Worm (Caenorhabditis elegans) whole organism, L4 larva: ENCODE data around the gene txt-2.

Experiments used
- F10B5.3 ChIP-seq: sonication (generic microtip); optimal IDR thresholded peaks from 2 replicates; lab custom pipeline; 2016; ENCODE audit warnings: mild to moderate bottlenecking, missing genetic modification characterization, missing compliant biosample characterization
- R02D3.7 ChIP-seq: fragments of 150-350 bp; sonication (generic microtip); optimal IDR thresholded peaks from 3 replicates; lab custom pipeline; 2014; ENCODE audit warnings: missing biosample characterization, missing genetic modification characterization
- ZK337.2 ChIP-seq: fragments of 200-800 bp; sonication (Bioruptor generic); IDR thresholded peaks from 2 replicates; pipeline ENCODE4 v1.3.6; 2022; ENCODE audit warnings: missing genetic modification reagents, missing genetic modification characterization, missing compliant biosample characterization
- ZK546.5 ChIP-seq, 2 experiments: sonication (generic microtip); optimal IDR thresholded peaks; 2 replicates each; lab custom pipeline; 2017; ENCODE audit warnings: missing biosample characterization in 2 of 2, missing genetic modification characterization in 2 of 2
- aly-2 ChIP-seq: sonication (generic microtip); optimal IDR thresholded peaks from 2 replicates; lab custom pipeline; 2018; ENCODE audit warnings: missing biosample characterization, missing genetic modification characterization
- ama-1 ChIP-seq: fragments of 150-350 bp; optimal IDR thresholded peaks from 2 replicates; lab custom pipeline; 2014; ENCODE audit warnings: inconsistent platforms, mixed read lengths
- ceh-20 ChIP-seq: fragments of 200-800 bp; sonication (Bioruptor generic); IDR thresholded peaks from 2 replicates; pipeline ENCODE4 v1.3.6; 2022; ENCODE audit warnings: missing genetic modification reagents, missing genetic modification characterization, missing compliant biosample characterization
- ceh-32 ChIP-seq: sonication (generic microtip); optimal IDR thresholded peaks from 2 replicates; lab custom pipeline; 2016; ENCODE audit warnings: mild to moderate bottlenecking, missing genetic modification characterization, missing compliant biosample characterization; ENCODE audit not compliant: poor library complexity
- daf-12 ChIP-seq: fragments of 150-350 bp; optimal IDR thresholded peaks from 2 replicates; lab custom pipeline; 2014; ENCODE audit warnings: missing biosample characterization, missing genetic modification reagents, missing genetic modification characterization
- daf-8 ChIP-seq: fragments of 200-800 bp; sonication (Bioruptor generic); IDR thresholded peaks from 2 replicates; pipeline ENCODE4 v1.3.6; 2022; ENCODE audit warnings: missing genetic modification characterization, missing compliant biosample characterization
- dmd-8 ChIP-seq: fragments of 200-800 bp; sonication (Bioruptor generic); IDR thresholded peaks from 2 replicates; pipeline ENCODE4 v1.3.6; 2022; ENCODE audit warnings: missing genetic modification characterization, missing compliant biosample characterization
- egl-27 ChIP-seq: sonication (generic microtip); optimal IDR thresholded peaks from 3 replicates; lab custom pipeline; 2017; ENCODE audit warnings: missing biosample characterization, missing genetic modification reagents, missing genetic modification characterization
- egl-43 ChIP-seq: fragments of 200-800 bp; sonication (Bioruptor generic); IDR thresholded peaks from 2 replicates; pipeline ENCODE4 v1.3.6; 2022; ENCODE audit warnings: missing genetic modification reagents, missing genetic modification characterization, missing compliant biosample characterization
- hif-1 ChIP-seq, 2 experiments: sonication (generic microtip); optimal IDR thresholded peaks; 2 replicates each; lab custom pipeline; 2016 to 2017; ENCODE audit warnings: missing compliant biosample characterization in 2 of 2, missing genetic modification characterization in 2 of 2, missing genetic modification reagents in 2 of 2, missing genotype in 2 of 2, mild to moderate bottlenecking in 1 of 2
- hlh-11 ChIP-seq: fragments of 200-800 bp; sonication (Bioruptor generic); optimal IDR thresholded peaks from 2 replicates; lab custom pipeline; 2018; ENCODE audit warnings: mild to moderate bottlenecking, missing genetic modification characterization, missing compliant biosample characterization
- hmg-1.1 ChIP-seq: fragments of 200-800 bp; sonication (Bioruptor generic); IDR thresholded peaks from 2 replicates; pipeline ENCODE4 v1.3.6; 2022; ENCODE audit warnings: missing genetic modification reagents, missing genetic modification characterization, missing compliant biosample characterization
- jun-1 ChIP-seq: fragments of 150-350 bp; optimal IDR thresholded peaks from 2 replicates; lab custom pipeline; 2014; ENCODE audit warnings: missing biosample characterization, missing genetic modification reagents, missing genetic modification characterization
- lin-1 ChIP-seq: fragments of 200-800 bp; sonication (Bioruptor generic); IDR thresholded peaks from 2 replicates; pipeline ENCODE4 v1.3.6; 2022; ENCODE audit warnings: missing genetic modification reagents, missing genetic modification characterization, missing compliant biosample characterization
- lir-3 ChIP-seq: sonication (generic microtip); optimal IDR thresholded peaks from 2 replicates; lab custom pipeline; 2016; ENCODE audit warnings: mild to moderate bottlenecking, missing genetic modification characterization, missing compliant biosample characterization
- lsy-2 ChIP-seq, 2 experiments: fragments of 150-350 bp in 1 of 2; sonication (generic microtip) in 1 of 2; optimal IDR thresholded peaks; 2 replicates each; lab custom pipeline; 2014 to 2017; ENCODE audit warnings: missing biosample characterization in 2 of 2, missing genetic modification characterization in 2 of 2
- madf-9 ChIP-seq: fragments of 200-800 bp; sonication (Bioruptor generic); conservative IDR thresholded peaks from 2 replicates; pipeline ENCODE4 v1.3.6; 2022; ENCODE audit warnings: missing genetic modification reagents, missing genetic modification characterization, missing compliant biosample characterization
- mep-1 ChIP-seq: fragments of 150-350 bp; sonication (generic microtip); optimal IDR thresholded peaks from 3 replicates; lab custom pipeline; 2014; ENCODE audit warnings: missing biosample characterization, missing genetic modification characterization
- mxl-3 ChIP-seq: fragments of 200-800 bp; sonication (Bioruptor generic); optimal IDR thresholded peaks from 2 replicates; lab custom pipeline; 2018; ENCODE audit warnings: mild to moderate bottlenecking, missing genetic modification characterization, missing compliant biosample characterization
- nhr-102 ChIP-seq: sonication (generic microtip); optimal IDR thresholded peaks from 2 replicates; lab custom pipeline; 2016; ENCODE audit warnings: mild to moderate bottlenecking, missing genetic modification characterization, moderate library complexity, missing compliant biosample characterization
- nhr-11 ChIP-seq: fragments of 150-350 bp; optimal IDR thresholded peaks from 2 replicates; lab custom pipeline; 2014; ENCODE audit warnings: missing biosample characterization, missing genetic modification characterization
- nhr-111 ChIP-seq: fragments of 200-800 bp; sonication (Bioruptor generic); optimal IDR thresholded peaks from 2 replicates; lab custom pipeline; 2018; ENCODE audit warnings: mild to moderate bottlenecking, missing genetic modification characterization, missing compliant biosample characterization
- nhr-237 ChIP-seq: sonication (generic microtip); optimal IDR thresholded peaks from 2 replicates; lab custom pipeline; 2017; ENCODE audit warnings: missing biosample characterization, missing genetic modification characterization
- nhr-25 ChIP-seq: sonication (generic microtip); optimal IDR thresholded peaks from 2 replicates; lab custom pipeline; 2017; ENCODE audit warnings: missing genetic modification characterization, mild to moderate bottlenecking, missing compliant biosample characterization, antibody characterized with exemption, moderate library complexity, borderline replicate concordance; ENCODE audit not compliant: insufficient read depth
- nhr-42 ChIP-seq: fragments of 200-800 bp; sonication (Bioruptor generic); IDR thresholded peaks from 2 replicates; pipeline ENCODE4 v1.3.6; 2022; ENCODE audit warnings: missing genetic modification characterization, missing compliant biosample characterization
- nhr-6 ChIP-seq: fragments of 150-350 bp; optimal IDR thresholded peaks from 2 replicates; lab custom pipeline; 2014; ENCODE audit warnings: missing biosample characterization, missing genetic modification characterization
- nhr-77 ChIP-seq: fragments of 150-350 bp; optimal IDR thresholded peaks from 2 replicates; lab custom pipeline; 2014; ENCODE audit warnings: missing biosample characterization, missing genetic modification characterization
- php-3 ChIP-seq: fragments of 200-800 bp; sonication (Bioruptor generic); IDR thresholded peaks from 2 replicates; pipeline ENCODE4 v1.3.6; 2022; ENCODE audit warnings: missing genetic modification reagents, missing genetic modification characterization, missing compliant biosample characterization
- saeg-2 ChIP-seq: fragments of 200-800 bp; sonication (Bioruptor generic); IDR thresholded peaks from 2 replicates; pipeline ENCODE4 v1.3.6; 2022; ENCODE audit warnings: missing genetic modification reagents, missing genetic modification characterization, missing compliant biosample characterization
- set-16 ChIP-seq: fragments of 200-800 bp; sonication (Bioruptor generic); IDR thresholded peaks from 2 replicates; pipeline ENCODE4 v1.3.6; 2022; ENCODE audit warnings: missing genetic modification reagents, missing genetic modification characterization, missing compliant biosample characterization
- snpc-1.2 ChIP-seq: fragments of 200-800 bp; sonication (Bioruptor generic); IDR thresholded peaks from 2 replicates; pipeline ENCODE4 v1.3.6; 2022; ENCODE audit warnings: missing genetic modification reagents, missing genetic modification characterization, missing compliant biosample characterization
- unc-62 ChIP-seq, 3 experiments: fragments of 150-350 bp in 1 of 3; sonication (generic microtip); optimal IDR thresholded peaks in 2 of 3; peaks in 1 of 3; 1 replicate in 1 of 3; 2 replicates in 2 of 3; lab custom pipeline; 2014 to 2017; ENCODE audit warnings: missing biosample characterization in 3 of 3, missing genetic modification characterization in 3 of 3, missing genetic modification reagents in 3 of 3, missing genotype in 1 of 3
- zfp-2 ChIP-seq: sonication (generic microtip); optimal IDR thresholded peaks from 2 replicates; lab custom pipeline; 2016; ENCODE audit warnings: mild to moderate bottlenecking, missing genetic modification characterization, missing compliant biosample characterization
- ztf-7 ChIP-seq: fragments of 150-350 bp; optimal IDR thresholded peaks from 2 replicates; lab custom pipeline; 2014; ENCODE audit warnings: missing biosample characterization, missing genetic modification characterization

Gene txt-2

ce11 chrV:283953-284352 lies 43.7 kb upstream of the txt-2 start:
- TF ChIP-seq nhr-25 (tag; lab: Kevin White, UChicago), result no peak
- no peak for TF ChIP-seq saeg-2
- no peak for TF ChIP-seq ZK546.5 (tag; optimal IDR thresholded peaks at IDR 0.05; lab: Kevin White, UChicago)
- no peak for TF ChIP-seq ztf-7 (tag; lab: Kevin White, UChicago)
- TF ChIP-seq nhr-11, result no peak
- TF ChIP-seq egl-43 (GFP tag; lab: Robert Waterston, UW), result no peak
- TF ChIP-seq daf-12, result no peak
- no peak for TF ChIP-seq mxl-3
- TF ChIP-seq zfp-2 (tag; lab: Kevin White, UChicago), result no peak
- no peak for TF ChIP-seq nhr-237
- no peak for TF ChIP-seq snpc-1.2
- TF ChIP-seq set-16 (GFP tag; lab: Robert Waterston, UW), result no peak
- TF ChIP-seq nhr-42 (GFP tag; lab: Robert Waterston, UW), result no peak
- TF ChIP-seq hmg-1.1 (GFP tag; lab: Robert Waterston, UW), result no peak
- no peak for TF ChIP-seq hif-1 (tag; optimal IDR thresholded peaks at IDR 0.05; lab: Kevin White, UChicago)
- no peak for TF ChIP-seq egl-27 (tag; lab: Kevin White, UChicago)
- TF ChIP-seq ceh-32, result no peak
- TF ChIP-seq jun-1, result no peak

ce11 chrV:281616-282015 lies 41.3 kb upstream of the txt-2 start, which contains the start of gene npr-5:
Gene npr-5, minus strand, starts transcription at chrV:281716.
- TF ChIP-seq F10B5.3 (no peak), hlh-11 (tag; lab: Kevin White, UChicago) (no peak), php-3 (GFP tag; lab: Robert Waterston, UW) (no peak), R02D3.7 (tag; lab: Kevin White, UChicago) (no peak), hmg-1.1 (GFP tag; lab: Robert Waterston, UW) (no peak), nhr-102 (tag; lab: Kevin White, UChicago) (no peak), daf-8 (GFP tag; lab: Robert Waterston, UW) (no peak), ztf-7 (tag; lab: Kevin White, UChicago) (no peak), ama-1 (lab: Kevin White, UChicago) (no peak), dmd-8 (GFP tag; lab: Robert Waterston, UW) (no peak), nhr-25 (tag; lab: Kevin White, UChicago) (no peak), lin-1 (GFP tag; lab: Robert Waterston, UW) (no peak), madf-9 (GFP tag; lab: Robert Waterston, UW) (no peak), nhr-111 (GFP tag; lab: Kevin White, UChicago) (no peak), ZK337.2 (GFP tag; lab: Robert Waterston, UW) (no peak), nhr-77 (tag; lab: Kevin White, UChicago) (no peak), aly-2 (no peak)

- TF ChIP-seq nhr-11 (peak; percentile 29), lsy-2 (tag; optimal IDR thresholded peaks at IDR 0.05; lab: Kevin White, UChicago) (peak in 1 of 2 experiments; percentile 18), ceh-20 (peak; percentile 33; the same call in 1 of the 2 replicates), nhr-6 (tag; lab: Kevin White, UChicago) (no peak), unc-62 (GFP tag; optimal IDR thresholded peaks at IDR 0.05 in 1 of 2; lab: Kevin White, UChicago) (peak in 1 of 2 experiments; percentile 76), unc-62 (tag; optimal IDR thresholded peaks at IDR 0.05; lab: Kevin White, UChicago) (no peak)
Observed at ce11 chrV:281111-281510, 40.8 kb upstream of the txt-2 start.

- no peak for TF ChIP-seq mep-1 (tag; lab: Kevin White, UChicago)
- TF ChIP-seq jun-1, result no peak
- no peak for TF ChIP-seq lir-3
Observed at ce11 chrV:272837-273236, 32.5 kb upstream of the txt-2 start, which contains the start of gene nlp-70. Gene nlp-70, minus strand, starts transcription at chrV:272937.
